Fruit fly (Drosophila melanogaster) whole organism, adult: ENCODE data around the gene Acsf2.

Experiments
- CG5204 ChIP-seq: fragments of 200-800 bp; sonication (Bioruptor generic); optimal IDR thresholded peaks from 2 replicates; lab custom pipeline; 2016; ENCODE audit warnings: missing biosample characterization, missing genetic modification characterization
- CG7045 ChIP-seq: fragments of 200-800 bp; sonication (Bioruptor generic); optimal IDR thresholded peaks from 2 replicates; lab custom pipeline; 2017; ENCODE audit warnings: missing biosample characterization, mild to moderate bottlenecking, missing genetic modification characterization
- Clk ChIP-seq: fragments of 200-800 bp; sonication (Bioruptor generic); optimal IDR thresholded peaks from 2 replicates; lab custom pipeline; 2017; ENCODE audit warnings: missing biosample characterization, missing genetic modification characterization
- Crg-1 ChIP-seq: fragments of 200-800 bp; sonication (Bioruptor generic); optimal IDR thresholded peaks from 2 replicates; lab custom pipeline; 2016; ENCODE audit warnings: missing biosample characterization, missing genetic modification characterization
- cic ChIP-seq: fragments of 200-800 bp; sonication (Bioruptor generic); optimal IDR thresholded peaks from 2 replicates; lab custom pipeline; 2017; ENCODE audit warnings: missing biosample characterization, mild to moderate bottlenecking, missing genetic modification characterization, moderate library complexity

DNA sequence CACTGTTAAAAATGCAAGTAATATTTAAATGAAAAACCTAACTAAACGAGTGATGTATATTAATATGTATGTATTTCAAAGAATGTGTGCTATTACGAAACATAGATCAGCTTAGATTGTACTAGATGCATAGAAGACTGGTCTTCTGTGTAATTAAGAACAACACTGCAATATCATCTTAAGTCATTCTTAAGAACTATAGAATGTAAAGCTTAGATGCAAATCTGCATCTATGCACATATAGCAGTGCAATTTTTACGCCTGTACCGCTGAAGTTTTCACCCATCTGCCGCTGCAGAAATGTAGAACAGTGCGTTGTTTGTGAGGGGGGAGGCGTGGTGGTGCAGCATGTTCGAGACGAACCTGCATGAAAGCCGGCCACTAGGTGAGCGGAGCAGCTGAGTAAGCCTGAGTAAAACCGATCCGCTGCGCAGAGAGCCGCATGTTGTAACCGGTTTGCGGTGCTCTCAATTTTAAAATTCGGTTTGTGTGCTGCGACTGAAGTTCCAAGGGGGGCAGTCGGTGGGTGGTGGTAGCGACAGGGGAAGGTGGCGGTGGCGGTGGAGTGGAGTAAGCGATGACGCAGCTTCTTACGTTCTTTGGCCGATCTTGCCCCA, 45.3 kb downstream of the Acsf2 start:
- TF ChIP-seq Crg-1 (GFP tag; lab: Kevin White, UChicago): no peak
- no peak for TF ChIP-seq CG7045 (GFP tag; lab: Kevin White, UChicago)
- no peak for TF ChIP-seq CG5204 (GFP tag; lab: Kevin White, UChicago)
- no peak for TF ChIP-seq cic (GFP tag; lab: Kevin White, UChicago)
- TF ChIP-seq Clk (GFP tag; lab: Kevin White, UChicago): no peak
